Worm (Caenorhabditis elegans) whole organism, young adult: Measurements from ENCODE around the gene fipr-18.
A peak's percentile ranks its signal among the peaks of the same experiment; 100 is the strongest.

Source experiments
- F10E7.11 ChIP-seq: sonication (generic microtip); optimal IDR thresholded peaks from 2 replicates; lab custom pipeline; 2017; ENCODE audit warnings: mild to moderate bottlenecking, missing genetic modification characterization, moderate library complexity, missing compliant biosample characterization
- F23B12.7 ChIP-seq: sonication (generic microtip); optimal IDR thresholded peaks from 2 replicates; lab custom pipeline; 2017; ENCODE audit warnings: missing genetic modification characterization, mild to moderate bottlenecking, missing compliant biosample characterization, antibody characterized with exemption, moderate library complexity; ENCODE audit not compliant: insufficient read depth
- F33H1.4 ChIP-seq: fragments of 200-800 bp; sonication (Bioruptor generic); IDR thresholded peaks from 2 replicates; pipeline ENCODE4 v1.3.6; 2022; ENCODE audit warnings: missing genetic modification reagents, missing genetic modification characterization, missing compliant biosample characterization
- F39B2.1 ChIP-seq: fragments of 200-800 bp; sonication (Bioruptor generic); IDR thresholded peaks from 2 replicates; pipeline ENCODE4 v1.3.6; 2022; ENCODE audit warnings: missing genetic modification reagents, missing genetic modification characterization, missing compliant biosample characterization
- F52B5.7 ChIP-seq: sonication (generic microtip); optimal IDR thresholded peaks from 2 replicates; lab custom pipeline; 2016; ENCODE audit warnings: mild to moderate bottlenecking, missing genetic modification characterization, missing compliant biosample characterization
- F55B11.4 ChIP-seq: sonication (generic microtip); optimal IDR thresholded peaks from 2 replicates; lab custom pipeline; 2016; ENCODE audit warnings: missing compliant biosample characterization, missing genetic modification characterization, borderline replicate concordance; ENCODE audit not compliant: insufficient read depth
- T26A5.8 ChIP-seq: sonication (generic microtip); optimal IDR thresholded peaks from 2 replicates; lab custom pipeline; 2016; ENCODE audit warnings: missing genetic modification characterization, missing compliant biosample characterization
- Y67H2A.10 ChIP-seq: fragments of 200-800 bp; sonication (Bioruptor generic); conservative IDR thresholded peaks from 2 replicates; pipeline ENCODE4 v1.3.6; 2022; ENCODE audit warnings: missing genetic modification reagents, missing genetic modification characterization, missing compliant biosample characterization
- Y79H2A.3 ChIP-seq: fragments of 200-800 bp; sonication (Bioruptor generic); conservative IDR thresholded peaks from 2 replicates; pipeline ENCODE4 v1.3.6; 2022; ENCODE audit warnings: missing genetic modification reagents, missing genetic modification characterization, missing compliant biosample characterization
- cebp-2 ChIP-seq: fragments of 200-800 bp; sonication (Bioruptor generic); IDR thresholded peaks from 2 replicates; pipeline ENCODE4 v1.3.6; 2022; ENCODE audit warnings: missing genetic modification characterization, missing compliant biosample characterization
- efl-1 ChIP-seq: fragments of 150-350 bp; optimal IDR thresholded peaks from 2 replicates; lab custom pipeline; 2014; ENCODE audit warnings: missing biosample characterization, missing genetic modification reagents, missing genetic modification characterization
- fkh-3 ChIP-seq: sonication (generic microtip); optimal IDR thresholded peaks from 2 replicates; lab custom pipeline; 2016; ENCODE audit warnings: mild to moderate bottlenecking, missing genetic modification characterization, missing compliant biosample characterization
- hlh-26 ChIP-seq: fragments of 200-800 bp; sonication (Bioruptor generic); conservative IDR thresholded peaks from 2 replicates; pipeline ENCODE4 v1.3.6; 2022; ENCODE audit warnings: missing genetic modification reagents, missing genetic modification characterization, missing compliant biosample characterization
- hmg-1.2 ChIP-seq: fragments of 200-800 bp; sonication (Bioruptor generic); IDR thresholded peaks from 2 replicates; pipeline ENCODE4 v1.3.6; 2022; ENCODE audit warnings: missing genetic modification reagents, missing genetic modification characterization, missing compliant biosample characterization
- lag-1 ChIP-seq: fragments of 200-800 bp; sonication (Bioruptor generic); IDR thresholded peaks from 2 replicates; pipeline ENCODE4 v1.3.6; 2022; ENCODE audit warnings: missing genetic modification reagents, missing genetic modification characterization, missing compliant biosample characterization
- let-607 ChIP-seq, 2 experiments: fragments of 200-800 bp in 1 of 2; sonication (Bioruptor generic) in 1 of 2; sonication (generic microtip) in 1 of 2; optimal IDR thresholded peaks; 2 replicates each; lab custom pipeline; 2016 to 2018; ENCODE audit warnings: mild to moderate bottlenecking in 2 of 2, missing compliant biosample characterization in 2 of 2, missing genetic modification characterization in 2 of 2, moderate library complexity in 2 of 2, missing genotype in 1 of 2
- lsy-27 ChIP-seq: sonication (generic microtip); optimal IDR thresholded peaks from 2 replicates; lab custom pipeline; 2017; ENCODE audit warnings: missing genetic modification characterization, mild to moderate bottlenecking, missing compliant biosample characterization, antibody characterized with exemption, missing genotype, borderline replicate concordance; ENCODE audit not compliant: insufficient read depth
- madf-3 ChIP-seq: fragments of 200-800 bp; sonication (Bioruptor generic); IDR thresholded peaks from 2 replicates; pipeline ENCODE4 v1.3.6; 2022; ENCODE audit warnings: missing genetic modification reagents, missing genetic modification characterization, missing compliant biosample characterization
- mcd-1 ChIP-seq: fragments of 200-800 bp; sonication (Bioruptor generic); IDR thresholded peaks from 2 replicates; pipeline ENCODE4 v1.3.6; 2022; ENCODE audit warnings: missing genetic modification reagents, missing genetic modification characterization, missing compliant biosample characterization
- mel-28 ChIP-seq: sonication (generic microtip); optimal IDR thresholded peaks from 2 replicates; lab custom pipeline; 2016; ENCODE audit warnings: borderline replicate concordance, mild to moderate bottlenecking, missing genetic modification characterization, missing compliant biosample characterization
- rcor-1 ChIP-seq: fragments of 200-800 bp; sonication (Bioruptor generic); IDR thresholded peaks from 2 replicates; pipeline ENCODE4 v1.3.6; 2022; ENCODE audit warnings: missing genetic modification reagents, missing genetic modification characterization, missing compliant biosample characterization
- sdz-38 ChIP-seq: sonication (generic microtip); optimal IDR thresholded peaks from 2 replicates; lab custom pipeline; 2016; ENCODE audit warnings: missing genotype, missing genetic modification characterization, missing compliant biosample characterization
- snpc-1.1 ChIP-seq: sonication (generic microtip); optimal IDR thresholded peaks from 2 replicates; lab custom pipeline; 2017; ENCODE audit warnings: missing genetic modification characterization, mild to moderate bottlenecking, missing compliant biosample characterization, antibody characterized with exemption, moderate library complexity, missing genotype, missing genetic modification reagents; ENCODE audit not compliant: insufficient read depth
- snpc-1.3 ChIP-seq: sonication (generic microtip); optimal IDR thresholded peaks from 2 replicates; lab custom pipeline; 2017; ENCODE audit warnings: missing genetic modification characterization, mild to moderate bottlenecking, missing compliant biosample characterization, antibody characterized with exemption, moderate library complexity, missing genotype, missing genetic modification reagents; ENCODE audit not compliant: insufficient read depth
- snpc-3.4 ChIP-seq: sonication (generic microtip); optimal IDR thresholded peaks from 2 replicates; lab custom pipeline; 2017; ENCODE audit warnings: missing genetic modification characterization, mild to moderate bottlenecking, missing compliant biosample characterization, antibody characterized with exemption, moderate library complexity, missing genotype, missing genetic modification reagents
- snpc-4 ChIP-seq, 5 experiments: fragments of 150-350 bp in 1 of 5; sonication (generic microtip) in 4 of 5; optimal IDR thresholded peaks; 2 replicates each; lab custom pipeline; 2014 to 2018; ENCODE audit warnings: missing genetic modification characterization in 5 of 5, missing biosample characterization in 3 of 5, antibody characterized with exemption in 2 of 5, mild to moderate bottlenecking in 2 of 5, missing compliant biosample characterization in 2 of 5, missing genotype in 2 of 5, moderate library complexity in 2 of 5, missing genetic modification reagents in 1 of 5
- sptf-2 ChIP-seq: fragments of 200-800 bp; sonication (Bioruptor generic); optimal IDR thresholded peaks from 2 replicates; lab custom pipeline; 2018; ENCODE audit warnings: mild to moderate bottlenecking, missing genetic modification characterization, missing compliant biosample characterization
- tbp1 ChIP-seq: fragments of 200-800 bp; sonication (Bioruptor generic); optimal IDR thresholded peaks from 2 replicates; lab custom pipeline; 2018; ENCODE audit warnings: mild to moderate bottlenecking, missing genetic modification characterization, missing compliant biosample characterization
- tbx-9 ChIP-seq: sonication (generic microtip); optimal IDR thresholded peaks from 2 replicates; lab custom pipeline; 2016; ENCODE audit warnings: borderline replicate concordance, missing genetic modification characterization, inconsistent platforms, missing compliant biosample characterization
- xnd-1 ChIP-seq: sonication (generic microtip); optimal IDR thresholded peaks from 2 replicates; lab custom pipeline; 2016; ENCODE audit warnings: missing genotype, missing genetic modification reagents, missing genetic modification characterization, missing compliant biosample characterization
- zfh-2 ChIP-seq: fragments of 200-800 bp; sonication (Bioruptor generic); conservative IDR thresholded peaks from 2 replicates; pipeline ENCODE4 v1.3.6; 2022; ENCODE audit warnings: missing genetic modification reagents, missing genetic modification characterization, missing compliant biosample characterization
- ztf-25 ChIP-seq: fragments of 200-800 bp; sonication (Bioruptor generic); IDR thresholded peaks from 2 replicates; pipeline ENCODE4 v1.3.6; 2022; ENCODE audit warnings: missing genetic modification reagents, missing genetic modification characterization, missing compliant biosample characterization
- ztf-28 ChIP-seq: fragments of 200-800 bp; sonication (Bioruptor generic); IDR thresholded peaks from 2 replicates; pipeline ENCODE4 v1.3.6; 2022; ENCODE audit warnings: missing genetic modification reagents, missing genetic modification characterization, missing compliant biosample characterization
- ztf-6 ChIP-seq: fragments of 200-800 bp; sonication (Bioruptor generic); IDR thresholded peaks from 2 replicates; pipeline ENCODE4 v1.3.6; 2022; ENCODE audit warnings: missing genetic modification reagents, missing genetic modification characterization, missing compliant biosample characterization

The fipr-18 gene

ce11 chrIII:7499421-7499902 lies 40.3 kb downstream of the fipr-18 start, which contains the start of the genes C07H6.9 and sap-140 (continued):
- TF ChIP-seq cebp-2: no peak
- TF ChIP-seq lsy-27 (tag; lab: Kevin White, UChicago): no peak
- no peak for TF ChIP-seq lag-1
- no peak for TF ChIP-seq Y79H2A.3
- peak; percentile 53 for TF ChIP-seq tbp1
- TF ChIP-seq tbx-9 (tag; lab: Kevin White, UChicago): no peak
- TF ChIP-seq rcor-1 (GFP tag; lab: Robert Waterston, UW): 0 out of 2 replicates have a peak, but pooled peaks have one; percentile 20
- TF ChIP-seq F23B12.7 (tag; lab: Kevin White, UChicago): no peak
- no peak for TF ChIP-seq ztf-28
- TF ChIP-seq hlh-26 (GFP tag; lab: Robert Waterston, UW): no peak
- no peak for TF ChIP-seq sptf-2
- no peak for TF ChIP-seq zfh-2 (GFP tag; lab: Robert Waterston, UW)
- no peak for TF ChIP-seq xnd-1 (tag; lab: Kevin White, UChicago)
- TF ChIP-seq hmg-1.2 (GFP tag; lab: Robert Waterston, UW): peak; percentile 48
- no peak for TF ChIP-seq sdz-38 (tag; lab: Kevin White, UChicago)
- no peak for TF ChIP-seq F55B11.4 (tag; lab: Kevin White, UChicago)
- TF ChIP-seq mcd-1 (GFP tag; lab: Robert Waterston, UW): peak; percentile 79
- no peak for TF ChIP-seq snpc-4 (GFP tag; optimal IDR thresholded peaks at IDR 0.05; lab: Kevin White, UChicago)
- TF ChIP-seq snpc-4 (tag; optimal IDR thresholded peaks at IDR 0.05; lab: Kevin White, UChicago): peak in 2 of 4 experiments; percentile 30 to 67
- TF ChIP-seq Y67H2A.10 (GFP tag; lab: Robert Waterston, UW): no peak
- TF ChIP-seq snpc-1.3 (tag; lab: Kevin White, UChicago): no peak
- TF ChIP-seq snpc-3.4 (tag; lab: Kevin White, UChicago): peak; percentile 51
- no peak for TF ChIP-seq F10E7.11 (tag; lab: Kevin White, UChicago)
- TF ChIP-seq fkh-3 (tag; lab: Kevin White, UChicago): no peak
- TF ChIP-seq let-607 (tag; optimal IDR thresholded peaks at IDR 0.05; lab: Kevin White, UChicago): peak in 1 of 2 experiments; percentile 14
- no peak for TF ChIP-seq mel-28 (tag; lab: Kevin White, UChicago)
- TF ChIP-seq T26A5.8: no peak
- TF ChIP-seq snpc-1.1 (tag; lab: Kevin White, UChicago): peak; percentile 18
- no peak for TF ChIP-seq ztf-25 (GFP tag; lab: Robert Waterston, UW)
- no peak for TF ChIP-seq F39B2.1
- TF ChIP-seq ztf-6 (GFP tag; lab: Robert Waterston, UW): no peak
- peak; percentile 72; the same call in 1 of the 2 replicates for TF ChIP-seq madf-3 (GFP tag; lab: Robert Waterston, UW)
- no peak for TF ChIP-seq F52B5.7 (tag; lab: Kevin White, UChicago)
- peak; percentile 66 for TF ChIP-seq F33H1.4 (GFP tag; lab: Robert Waterston, UW)

ce11 chrIII:7506983-7507382 lies 47.9 kb downstream of the fipr-18 start:
- TF ChIP-seq efl-1 (GFP tag; lab: Kevin White, UChicago): no peak
- 0 out of 2 replicates have a peak, but pooled peaks have one; percentile 31 for TF ChIP-seq zfh-2 (GFP tag; lab: Robert Waterston, UW)
